Fruit fly (Drosophila melanogaster): ENCODE data around the gene CG46435.

Gene CG46435

dm6 chr3L:19558674-19559073, 13.8 kb downstream of the CG46435 start:
- TF ChIP-seq row (GFP tag; IDR thresholded peaks at IDR 0.05), result no peak
- TF ChIP-seq CG4820 (GFP tag; optimal IDR thresholded peaks at IDR 0.05), result no peak
- TF ChIP-seq gem (tag; optimal IDR thresholded peaks at IDR 0.05), result peak; percentile 1
- TF ChIP-seq disco-r (GFP tag; optimal IDR thresholded peaks at IDR 0.05), result no peak
- TF ChIP-seq nmo (GFP tag; optimal IDR thresholded peaks at IDR 0.05), result no peak
- TF ChIP-seq Usf (GFP tag; optimal IDR thresholded peaks at IDR 0.05), result no peak
- no peak for TF ChIP-seq dm (GFP tag; optimal IDR thresholded peaks at IDR 0.05)
- TF ChIP-seq stwl (tag; optimal IDR thresholded peaks at IDR 0.05), result no peak
- TF ChIP-seq NfI (GFP tag; optimal IDR thresholded peaks at IDR 0.05), result no peak
- TF ChIP-seq CG11695 (GFP tag; IDR thresholded peaks at IDR 0.05), result no peak
- TF ChIP-seq CG12769 (tag; optimal IDR thresholded peaks at IDR 0.05), result peak; percentile 49
- no peak for TF ChIP-seq CG1024 (GFP tag; IDR thresholded peaks at IDR 0.05)
- no peak for TF ChIP-seq H2.0 (GFP tag; IDR thresholded peaks at IDR 0.05)
- TF ChIP-seq bbx (GFP tag; IDR thresholded peaks at IDR 0.05; ENCODE audit: partially characterized antibody), result 0 out of 2 replicates have a peak, but pooled peaks have one; percentile 2
- TF ChIP-seq CG7357 (GFP tag; IDR thresholded peaks at IDR 0.05), result no peak
- TF ChIP-seq chm (GFP tag; IDR thresholded peaks at IDR 0.05), result no peak
- TF ChIP-seq CG12299 (tag; optimal IDR thresholded peaks at IDR 0.05), result no peak
- TF ChIP-seq CG13894 (tag; optimal IDR thresholded peaks at IDR 0.05), result peak; percentile 91
- TF ChIP-seq slou (GFP tag; optimal IDR thresholded peaks at IDR 0.05), result no peak
- no peak for TF ChIP-seq fd3F (GFP tag; optimal IDR thresholded peaks at IDR 0.05)
- no peak for TF ChIP-seq CG8944 (GFP tag; optimal IDR thresholded peaks at IDR 0.05)
- TF ChIP-seq Dll (GFP tag; IDR thresholded peaks at IDR 0.05; ENCODE audit: partially characterized antibody), result no peak
- no peak for TF ChIP-seq crol (GFP tag; IDR thresholded peaks at IDR 0.05)
- 0 out of 3 replicates have a peak, but pooled peaks have one; percentile 33 for TF ChIP-seq CG6791 (GFP tag; IDR thresholded peaks at IDR 0.05; ENCODE audit: partially characterized antibody)
- TF ChIP-seq CTCF (GFP tag; optimal IDR thresholded peaks at IDR 0.05), result no peak
- no peak for TF ChIP-seq kni (GFP tag; optimal IDR thresholded peaks at IDR 0.05)
- peak; percentile 39 for TF ChIP-seq oc (tag; optimal IDR thresholded peaks at IDR 0.05)

dm6 chr3L:19559171-19559570, 14.3 kb downstream of the CG46435 start:
- TF ChIP-seq slou (GFP tag; optimal IDR thresholded peaks at IDR 0.05) (no peak), Tbp (GFP tag; optimal IDR thresholded peaks at IDR 0.05) (no peak), CG7556 (GFP tag; optimal IDR thresholded peaks at IDR 0.05) (no peak), BEAF-32 (GFP tag; optimal IDR thresholded peaks at IDR 0.05) (no peak), CG17328 (GFP tag; IDR thresholded peaks at IDR 0.05) (no peak), tll (GFP tag; optimal IDR thresholded peaks at IDR 0.05) (peak in 1 of 2 experiments; percentile 56), Nf-YB (GFP tag; optimal IDR thresholded peaks at IDR 0.05) (no peak), maf-S (GFP tag; optimal IDR thresholded peaks at IDR 0.05) (no peak), ken (GFP tag; IDR thresholded peaks at IDR 0.05) (0 out of 3 replicates have a peak, but pooled peaks have one; percentile 13), Hmx (GFP tag; optimal IDR thresholded peaks at IDR 0.05) (no peak), CG7987 (GFP tag; optimal IDR thresholded peaks at IDR 0.05) (no peak), NK7.1 (GFP tag; optimal IDR thresholded peaks at IDR 0.05) (no peak), CG10147 (GFP tag; optimal IDR thresholded peaks at IDR 0.05) (no peak), CG3163 (GFP tag; optimal IDR thresholded peaks at IDR 0.05) (no peak), pnt (GFP tag; optimal IDR thresholded peaks at IDR 0.05) (no peak), Asciz (GFP tag; optimal IDR thresholded peaks at IDR 0.05) (no peak), CkIIα-i1 (GFP tag; IDR thresholded peaks at IDR 0.05) (no peak), B-H1 (GFP tag; IDR thresholded peaks at IDR 0.05) (no peak), CoRest (tag; optimal IDR thresholded peaks at IDR 0.05) (no peak), Pdp1 (GFP tag; optimal IDR thresholded peaks at IDR 0.05) (no peak), Blimp-1 (GFP tag; optimal IDR thresholded peaks at IDR 0.05) (peak; percentile 1), crp (GFP tag; optimal IDR thresholded peaks at IDR 0.05) (no peak), HmgD (GFP tag; optimal IDR thresholded peaks at IDR 0.05) (no peak), Trl (optimal IDR thresholded peaks at IDR 0.05) (no peak), Trl (GFP tag; optimal IDR thresholded peaks at IDR 0.05) (no peak), cwo (GFP tag; optimal IDR thresholded peaks at IDR 0.05) (no peak)

Measured in whole organism, embryonic.